Worm (Caenorhabditis elegans): ENCODE data around the gene rpb-6.

The rpb-6 gene

ce11 chrII:10544374-10544908, 34.7 kb upstream of the rpb-6 start:
- no peak for TF ChIP-seq lin-1 (GFP tag; IDR thresholded peaks at IDR 0.05)
- no peak for TF ChIP-seq lsy-2 (tag; optimal IDR thresholded peaks at IDR 0.05)
- TF ChIP-seq tra-1 (GFP tag; IDR thresholded peaks at IDR 0.05), result no peak
- no peak for TF ChIP-seq ces-1 (GFP tag; optimal IDR thresholded peaks at IDR 0.05)
- TF ChIP-seq set-16 (GFP tag; IDR thresholded peaks at IDR 0.05), result peak; percentile 38; the same call in 1 of the 2 replicates
- no peak for TF ChIP-seq daf-12 (tag; optimal IDR thresholded peaks at IDR 0.05)
- TF ChIP-seq F26F4.8 (GFP tag; conservative IDR thresholded peaks at IDR 0.05), result no peak
- TF ChIP-seq lim-7 (GFP tag; IDR thresholded peaks at IDR 0.05), result peak; percentile 2; the same call in 1 of the 2 replicates
- TF ChIP-seq spr-1 (tag; optimal IDR thresholded peaks at IDR 0.05), result no peak
- TF ChIP-seq lin-15B (tag; optimal IDR thresholded peaks at IDR 0.05), result no peak
- TF ChIP-seq snpc-4 (tag; optimal IDR thresholded peaks at IDR 0.05), result no peak
- TF ChIP-seq sdz-12 (GFP tag; optimal IDR thresholded peaks at IDR 0.05), result no peak
- TF ChIP-seq Y75B8A.6 (GFP tag; IDR thresholded peaks at IDR 0.05), result 0 out of 2 replicates have a peak, but pooled peaks have one; percentile 38
- TF ChIP-seq dpl-1 (GFP tag; optimal IDR thresholded peaks at IDR 0.05), result no peak
- no peak for TF ChIP-seq cey-2 (tag; optimal IDR thresholded peaks at IDR 0.05; ENCODE audit: borderline replicate concordance, insufficient read depth)
- TF ChIP-seq nhr-11 (tag; optimal IDR thresholded peaks at IDR 0.05), result no peak
- no peak for TF ChIP-seq T20F7.1 (GFP tag; optimal IDR thresholded peaks at IDR 0.05)
- TF ChIP-seq fos-1 (tag; optimal IDR thresholded peaks at IDR 0.05), result no peak
- no peak for TF ChIP-seq nhr-77 (tag; optimal IDR thresholded peaks at IDR 0.05)
- no peak for TF ChIP-seq mxl-3 (GFP tag; optimal IDR thresholded peaks at IDR 0.05)
- no peak for TF ChIP-seq ceh-20 (GFP tag; IDR thresholded peaks at IDR 0.05)
- TF ChIP-seq ztf-7 (tag; optimal IDR thresholded peaks at IDR 0.05), result no peak
- TF ChIP-seq duxl-1 (tag; optimal IDR thresholded peaks at IDR 0.05; ENCODE audit: poor library complexity), result peak; percentile 25
- TF ChIP-seq nhr-25 (tag; optimal IDR thresholded peaks at IDR 0.05; ENCODE audit: borderline replicate concordance, insufficient read depth), result no peak
- TF ChIP-seq unc-62 (GFP tag; optimal IDR thresholded peaks at IDR 0.05 in 1 of 2), result peak in 1 of 2 experiments; percentile 74
- no peak for TF ChIP-seq unc-62 (tag; optimal IDR thresholded peaks at IDR 0.05)
- TF ChIP-seq ceh-28 (tag; optimal IDR thresholded peaks at IDR 0.05), result no peak
- TF ChIP-seq mdl-1 (tag; optimal IDR thresholded peaks at IDR 0.05), result no peak
- TF ChIP-seq zfp-3 (GFP tag; conservative IDR thresholded peaks at IDR 0.05), result peak; percentile 64; the same call in 1 of the 2 replicates
- no peak for TF ChIP-seq ztf-11 (tag; optimal IDR thresholded peaks at IDR 0.05)
- TF ChIP-seq nhr-10 (tag; optimal IDR thresholded peaks at IDR 0.05), result no peak
- TF ChIP-seq jun-1 (tag; optimal IDR thresholded peaks at IDR 0.05), result no peak
- TF ChIP-seq ctbp-1 (GFP tag; IDR thresholded peaks at IDR 0.05), result no peak
- TF ChIP-seq nhr-28 (tag; optimal IDR thresholded peaks at IDR 0.05), result no peak
- TF ChIP-seq pqm-1 (tag; optimal IDR thresholded peaks at IDR 0.05), result no peak
- TF ChIP-seq ceh-82 (tag; optimal IDR thresholded peaks at IDR 0.05), result no peak
- TF ChIP-seq nhr-42 (GFP tag; IDR thresholded peaks at IDR 0.05), result no peak
- TF ChIP-seq zip-2 (tag; optimal IDR thresholded peaks at IDR 0.05), result no peak
- TF ChIP-seq egl-27 (tag; optimal IDR thresholded peaks at IDR 0.05), result no peak
- no peak for TF ChIP-seq hlh-30 (tag; optimal IDR thresholded peaks at IDR 0.05; ENCODE audit: insufficient read depth)
- no peak for TF ChIP-seq zip-11 (GFP tag; IDR thresholded peaks at IDR 0.05)
- TF ChIP-seq lin-29 (GFP tag; IDR thresholded peaks at IDR 0.05), result no peak; the same call in 1 of the 2 replicates
- no peak for TF ChIP-seq egl-43 (GFP tag; IDR thresholded peaks at IDR 0.05)
- TF ChIP-seq mdt-29 (GFP tag; IDR thresholded peaks at IDR 0.05), result no peak
- no peak for TF ChIP-seq ama-1 (optimal IDR thresholded peaks at IDR 0.05)
- no peak for TF ChIP-seq lin-39 (tag; optimal IDR thresholded peaks at IDR 0.05)
- TF ChIP-seq zfp-2 (tag; optimal IDR thresholded peaks at IDR 0.05), result no peak
- TF ChIP-seq mes-2 (tag; optimal IDR thresholded peaks at IDR 0.05; ENCODE audit: poor library complexity, severe bottlenecking), result no peak
- no peak for TF ChIP-seq madf-9 (GFP tag; conservative IDR thresholded peaks at IDR 0.05)
- no peak for TF ChIP-seq nhr-237 (tag; optimal IDR thresholded peaks at IDR 0.05)
- no peak for TF ChIP-seq hif-1 (tag; optimal IDR thresholded peaks at IDR 0.05)
